Fruit fly (Drosophila melanogaster) whole organism, embryonic: ENCODE results near the gene CG12075.
A peak's percentile ranks its signal among the peaks of the same experiment; 100 is the strongest.

Experiments used
- Aef1 ChIP-seq: fragments of 200-800 bp; sonication (Bioruptor generic); IDR thresholded peaks from 3 replicates; pipeline ENCODE4 v1.3.6; 2022; ENCODE audit warnings: missing biosample characterization, missing genetic modification characterization
- Awh ChIP-seq: fragments of 200-800 bp; sonication (Bioruptor generic); IDR thresholded peaks from 2 replicates; pipeline ENCODE4, ENCODE4 v1.3.6; 2022; ENCODE audit warnings: missing biosample characterization, missing genetic modification characterization
- Bteb2 ChIP-seq: fragments of 200-800 bp; sonication (Bioruptor generic); optimal IDR thresholded peaks from 2 replicates; lab custom pipeline; 2016; ENCODE audit warnings: missing biosample characterization, missing genetic modification characterization
- CG11504 ChIP-seq: fragments of 200-800 bp; sonication (Bioruptor generic); optimal IDR thresholded peaks from 3 replicates; lab custom pipeline; 2019; ENCODE audit warnings: missing biosample characterization, mild to moderate bottlenecking, missing genetic modification characterization, moderate library complexity
- CG12391 ChIP-seq: fragments of 200-800 bp; sonication (Bioruptor generic); optimal IDR thresholded peaks from 3 replicates; lab custom pipeline; 2018; ENCODE audit warnings: missing biosample characterization, mild to moderate bottlenecking, missing genetic modification characterization, moderate library complexity
- CG12744 ChIP-seq: fragments of 200-800 bp; sonication (Bioruptor generic); optimal IDR thresholded peaks from 2 replicates; lab custom pipeline; 2016; ENCODE audit warnings: missing biosample characterization, missing genetic modification characterization
- CG13624 ChIP-seq: fragments of 200-800 bp; sonication (Bioruptor generic); optimal IDR thresholded peaks from 2 replicates; lab custom pipeline; 2016; ENCODE audit warnings: missing biosample characterization, missing genetic modification characterization
- CG14860 ChIP-seq: fragments of 200-800 bp; sonication (Bioruptor generic); IDR thresholded peaks from 3 replicates; pipeline ENCODE4 v1.3.6; 2022; ENCODE audit warnings: missing biosample characterization, missing genetic modification characterization; ENCODE audit not compliant: partially characterized antibody
- CG15479 ChIP-seq: fragments of 200-800 bp; sonication (Bioruptor generic); optimal IDR thresholded peaks from 3 replicates; lab custom pipeline; 2019; ENCODE audit warnings: missing biosample characterization, mild to moderate bottlenecking, missing genetic modification characterization, moderate library complexity
- CG17328 ChIP-seq: fragments of 200-800 bp; sonication (Bioruptor generic); IDR thresholded peaks from 2 replicates; pipeline ENCODE4 v1.3.6; 2022; ENCODE audit warnings: missing biosample characterization, missing genetic modification characterization
- CG18599 ChIP-seq: fragments of 200-800 bp; sonication (Bioruptor generic); optimal IDR thresholded peaks from 3 replicates; lab custom pipeline; 2017; ENCODE audit warnings: missing biosample characterization, missing genetic modification characterization, mild to moderate bottlenecking, moderate library complexity, missing genetic modification reagents
- CG2116 ChIP-seq: fragments of 200-800 bp; sonication (Bioruptor generic); optimal IDR thresholded peaks from 3 replicates; lab custom pipeline; 2018; ENCODE audit warnings: missing biosample characterization, mild to moderate bottlenecking, missing genetic modification characterization
- CG2120 ChIP-seq: fragments of 200-800 bp; sonication (Bioruptor generic); optimal IDR thresholded peaks from 3 replicates; lab custom pipeline; 2016; ENCODE audit warnings: missing biosample characterization, missing genetic modification characterization
- CG2678 ChIP-seq: fragments of 200-800 bp; sonication (Bioruptor generic); optimal IDR thresholded peaks from 3 replicates; lab custom pipeline; 2019; ENCODE audit warnings: missing biosample characterization, mild to moderate bottlenecking, missing genetic modification characterization, moderate library complexity
- CG31388 ChIP-seq: fragments of 200-800 bp; sonication (Bioruptor generic); optimal IDR thresholded peaks from 2 replicates; lab custom pipeline; 2016; ENCODE audit warnings: missing biosample characterization, missing genetic modification characterization
- CG31441 ChIP-seq: fragments of 200-800 bp; sonication (Bioruptor generic); IDR thresholded peaks from 2 replicates; pipeline ENCODE4 v1.3.6; 2022; ENCODE audit warnings: missing biosample characterization, missing genetic modification characterization
- CG3995 ChIP-seq: fragments of 200-800 bp; sonication (Bioruptor generic); optimal IDR thresholded peaks from 3 replicates; lab custom pipeline; 2016; ENCODE audit warnings: missing biosample characterization, missing genetic modification characterization
- CG43689 ChIP-seq: fragments of 200-800 bp; sonication (Bioruptor generic); IDR thresholded peaks from 2 replicates; pipeline ENCODE4 v1.3.6; 2022; ENCODE audit warnings: missing biosample characterization, missing genetic modification characterization
- CG6791 ChIP-seq: fragments of 200-800 bp; sonication (Bioruptor generic); IDR thresholded peaks from 3 replicates; pipeline ENCODE4 v1.3.6; 2022; ENCODE audit warnings: missing biosample characterization, missing genetic modification characterization; ENCODE audit not compliant: partially characterized antibody
- CG7556 ChIP-seq: fragments of 200-800 bp; sonication (Bioruptor generic); optimal IDR thresholded peaks from 2 replicates; lab custom pipeline; 2017; ENCODE audit warnings: missing biosample characterization, mild to moderate bottlenecking, missing genetic modification characterization
- CG7928 ChIP-seq: fragments of 200-800 bp; sonication (Bioruptor generic); optimal IDR thresholded peaks from 2 replicates; lab custom pipeline; 2017; ENCODE audit warnings: missing biosample characterization, mild to moderate bottlenecking, missing genetic modification characterization
- Dbx ChIP-seq: fragments of 200-800 bp; sonication (Bioruptor generic); IDR thresholded peaks from 3 replicates; pipeline ENCODE4 v1.3.6; 2022; ENCODE audit warnings: missing biosample characterization, missing genetic modification characterization
- E2f1 ChIP-seq: fragments of 200-800 bp; sonication (Bioruptor generic); IDR thresholded peaks from 2 replicates; pipeline ENCODE4 v1.3.6; 2022; ENCODE audit warnings: missing biosample characterization, missing genetic modification characterization
- Fer2 ChIP-seq: fragments of 200-800 bp; sonication (Bioruptor generic); optimal IDR thresholded peaks from 2 replicates; lab custom pipeline; 2018; ENCODE audit warnings: missing biosample characterization, mild to moderate bottlenecking, missing genetic modification characterization, moderate library complexity
- Gsc ChIP-seq: fragments of 200-800 bp; sonication (Bioruptor generic); IDR thresholded peaks from 2 replicates; pipeline ENCODE4 v1.3.6; 2022; ENCODE audit warnings: missing biosample characterization, missing genetic modification characterization
- Hand ChIP-seq: fragments of 200-800 bp; sonication (Bioruptor generic); optimal IDR thresholded peaks from 2 replicates; lab custom pipeline; 2017; ENCODE audit warnings: mild to moderate bottlenecking, missing biosample characterization, missing genetic modification reagents, missing genetic modification characterization
- Side ChIP-seq: fragments of 200-800 bp; sonication (Bioruptor generic); optimal IDR thresholded peaks from 2 replicates; lab custom pipeline; 2016; ENCODE audit warnings: missing biosample characterization, missing genetic modification characterization
- Usf ChIP-seq: fragments of 200-800 bp; sonication (Bioruptor generic); optimal IDR thresholded peaks from 2 replicates; lab custom pipeline; 2017; ENCODE audit warnings: missing genotype, missing biosample characterization, missing genetic modification characterization
- ab ChIP-seq: fragments of 200-800 bp; sonication (Bioruptor generic); optimal IDR thresholded peaks from 2 replicates; lab custom pipeline; 2016; ENCODE audit warnings: missing biosample characterization, missing genetic modification characterization
- ara ChIP-seq: fragments of 200-800 bp; sonication (Bioruptor generic); IDR thresholded peaks from 2 replicates; pipeline ENCODE4 v1.3.6; 2022; ENCODE audit warnings: missing biosample characterization, missing genetic modification characterization
- dimm ChIP-seq: fragments of 200-800 bp; sonication (Bioruptor generic); IDR thresholded peaks from 2 replicates; pipeline ENCODE4 v1.3.6; 2022; ENCODE audit warnings: missing biosample characterization, missing genetic modification characterization
- dysf ChIP-seq: fragments of 200-800 bp; sonication (Bioruptor generic); IDR thresholded peaks from 3 replicates; pipeline ENCODE4 v1.3.6; 2022; ENCODE audit warnings: missing biosample characterization, missing genetic modification characterization
- emc ChIP-seq: fragments of 200-800 bp; sonication (Bioruptor generic); optimal IDR thresholded peaks from 2 replicates; lab custom pipeline; 2016; ENCODE audit warnings: missing biosample characterization, missing genetic modification characterization
- esg ChIP-seq: fragments of 200-800 bp; sonication (Bioruptor generic); conservative IDR thresholded peaks from 2 replicates; pipeline ENCODE4 v1.3.6; 2022; ENCODE audit warnings: missing biosample characterization, missing genetic modification characterization
- ewg ChIP-seq: fragments of 200-800 bp; sonication (Bioruptor generic); optimal IDR thresholded peaks from 3 replicates; lab custom pipeline; 2017; ENCODE audit warnings: mild to moderate bottlenecking, missing biosample characterization, missing genetic modification reagents, missing genetic modification characterization
- ftz-f1 ChIP-seq: fragments of 200-800 bp; sonication (Bioruptor generic); optimal IDR thresholded peaks from 2 replicates; lab custom pipeline; 2016; ENCODE audit warnings: missing biosample characterization, missing genetic modification characterization
- gcm2 ChIP-seq: fragments of 200-800 bp; sonication (Bioruptor generic); optimal IDR thresholded peaks from 2 replicates; lab custom pipeline; 2016; ENCODE audit warnings: missing biosample characterization, missing genetic modification characterization
- grn ChIP-seq: fragments of 200-800 bp; sonication (Bioruptor generic); optimal IDR thresholded peaks from 3 replicates; lab custom pipeline; 2017; ENCODE audit warnings: missing biosample characterization, missing genetic modification characterization
- gro ChIP-seq: fragments of 200-800 bp; sonication (Bioruptor generic); optimal IDR thresholded peaks from 2 replicates; lab custom pipeline; 2016; ENCODE audit warnings: missing biosample characterization, missing genetic modification characterization
- kah ChIP-seq: fragments of 200-800 bp; sonication (Bioruptor generic); optimal IDR thresholded peaks from 2 replicates; lab custom pipeline; 2018; ENCODE audit warnings: missing biosample characterization, mild to moderate bottlenecking, missing genetic modification characterization
- lab ChIP-seq: fragments of 200-800 bp; sonication (Bioruptor generic); optimal IDR thresholded peaks from 3 replicates; lab custom pipeline; 2017; ENCODE audit warnings: missing biosample characterization, missing genetic modification characterization, mild to moderate bottlenecking, moderate library complexity, missing genetic modification reagents
- nmo ChIP-seq: fragments of 200-800 bp; sonication (Bioruptor generic); optimal IDR thresholded peaks from 2 replicates; lab custom pipeline; 2018; ENCODE audit warnings: missing biosample characterization, mild to moderate bottlenecking, missing genetic modification characterization, moderate library complexity
- odd ChIP-seq: fragments of 200-800 bp; sonication (Bioruptor generic); optimal IDR thresholded peaks from 2 replicates; lab custom pipeline; 2017; ENCODE audit warnings: missing biosample characterization, mild to moderate bottlenecking, missing genetic modification characterization
- org-1 ChIP-seq: fragments of 200-800 bp; sonication (Bioruptor generic); optimal IDR thresholded peaks from 2 replicates; lab custom pipeline; 2017; ENCODE audit warnings: missing biosample characterization, missing genetic modification characterization
- phol ChIP-seq: fragments of 200-800 bp; sonication (Bioruptor generic); optimal IDR thresholded peaks from 3 replicates; lab custom pipeline; 2018; ENCODE audit warnings: missing biosample characterization, mild to moderate bottlenecking, missing genetic modification characterization, moderate library complexity
- sens-2 ChIP-seq: fragments of 200-800 bp; sonication (Bioruptor generic); IDR thresholded peaks from 2 replicates; pipeline ENCODE4 v1.3.6; 2022; ENCODE audit warnings: missing biosample characterization, missing genetic modification characterization
- sisA ChIP-seq: fragments of 200-800 bp; sonication (Bioruptor generic); IDR thresholded peaks from 2 replicates; pipeline ENCODE4 v1.3.6; 2022; ENCODE audit warnings: missing biosample characterization, missing genetic modification characterization
- sob ChIP-seq: fragments of 200-800 bp; sonication (Bioruptor generic); IDR thresholded peaks from 2 replicates; pipeline ENCODE4 v1.3.6; 2022; ENCODE audit warnings: missing biosample characterization, missing genetic modification characterization
- tin ChIP-seq: fragments of 200-800 bp; sonication (Bioruptor generic); optimal IDR thresholded peaks from 3 replicates; lab custom pipeline; 2016; ENCODE audit warnings: missing biosample characterization, missing genetic modification characterization
- tio ChIP-seq: fragments of 200-800 bp; sonication (Bioruptor generic); optimal IDR thresholded peaks from 2 replicates; lab custom pipeline; 2017; ENCODE audit warnings: missing biosample characterization, missing genetic modification characterization, inconsistent platforms
- unpg ChIP-seq: fragments of 200-800 bp; sonication (Bioruptor generic); optimal IDR thresholded peaks from 3 replicates; lab custom pipeline; 2018; ENCODE audit warnings: missing biosample characterization, mild to moderate bottlenecking, missing genetic modification characterization, moderate library complexity

The CG12075 gene

DNA sequence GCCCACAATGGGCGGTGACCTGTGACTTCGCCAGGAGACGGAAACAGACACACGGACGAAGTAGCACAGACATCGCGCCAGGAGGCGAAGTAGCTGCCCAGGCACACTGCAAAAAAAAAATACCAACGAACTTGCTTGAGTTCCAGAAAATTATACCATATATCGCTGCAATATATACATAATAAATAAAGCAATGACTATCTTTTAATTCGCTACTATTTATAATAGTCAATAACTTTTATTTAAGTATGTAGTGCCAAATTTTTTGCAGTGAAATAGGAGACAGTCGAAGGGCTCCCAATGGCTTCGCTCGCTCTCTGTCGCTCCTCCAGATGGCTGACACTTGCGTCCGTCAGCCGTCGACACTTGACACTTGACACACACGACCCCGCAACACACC is 8.0 kb upstream of the CG12075 start (continued):
- TF ChIP-seq CG7928 (GFP tag; lab: Kevin White, UChicago) (no peak), phol (peak; percentile 17), CG18599 (GFP tag; lab: Kevin White, UChicago) (peak; percentile 68), Awh (GFP tag; lab: Robert Waterston, UW) (no peak), CG17328 (GFP tag; lab: Robert Waterston, UW) (peak; percentile 45; the same call in 1 of the 2 replicates), ab (GFP tag; lab: Kevin White, UChicago) (no peak), CG2678 (tag; lab: Kevin White, UChicago) (peak; percentile 43), tio (GFP tag; lab: Kevin White, UChicago) (no peak), esg (GFP tag; lab: Robert Waterston, UW) (0 out of 2 replicates have a peak, but pooled peaks have one; percentile 19), Side (GFP tag; lab: Kevin White, UChicago) (no peak), emc (no peak), ara (GFP tag; lab: Robert Waterston, UW) (peak; percentile 61; the same call in 1 of the 2 replicates), CG12744 (GFP tag; lab: Kevin White, UChicago) (no peak), sisA (GFP tag; lab: Robert Waterston, UW) (peak; percentile 24; the same call in 1 of the 2 replicates), CG31388 (GFP tag; lab: Kevin White, UChicago) (no peak), CG43689 (GFP tag; lab: Robert Waterston, UW) (no peak), kah (GFP tag; lab: Kevin White, UChicago) (no peak), CG2120 (GFP tag; lab: Kevin White, UChicago) (peak; percentile 30), sob (GFP tag; lab: Robert Waterston, UW) (0 out of 2 replicates have a peak, but pooled peaks have one; percentile 31), Usf (GFP tag; lab: Kevin White, UChicago) (no peak), E2f1 (GFP tag; lab: Robert Waterston, UW) (0 out of 2 replicates have a peak, but pooled peaks have one; percentile 15), CG12391 (tag; lab: Kevin White, UChicago) (peak; percentile 22), Fer2 (tag; lab: Kevin White, UChicago) (no peak), CG15479 (no peak), CG13624 (GFP tag; lab: Kevin White, UChicago) (no peak), nmo (peak; percentile 14), CG11504 (tag; lab: Kevin White, UChicago) (peak; percentile 32), dysf (GFP tag; lab: Robert Waterston, UW) (peak; percentile 49; the same call in 1 of the 3 replicates), sens-2 (GFP tag; lab: Robert Waterston, UW) (peak; percentile 48; the same call in 1 of the 2 replicates), lab (peak; percentile 59), CG2116 (GFP tag; lab: Kevin White, UChicago) (no peak), grn (no peak), CG7556 (peak; percentile 45), CG3995 (GFP tag; lab: Kevin White, UChicago) (no peak), CG6791 (GFP tag; lab: Robert Waterston, UW) (no peak), gro (GFP tag; lab: Kevin White, UChicago) (no peak), org-1 (peak; percentile 10), Hand (GFP tag; lab: Kevin White, UChicago) (peak; percentile 8), CG14860 (GFP tag; lab: Robert Waterston, UW) (no peak), Gsc (GFP tag; lab: Robert Waterston, UW) (no peak), dimm (GFP tag; lab: Robert Waterston, UW) (no peak), Aef1 (GFP tag; lab: Robert Waterston, UW) (no peak), CG31441 (GFP tag; lab: Robert Waterston, UW) (0 out of 2 replicates have a peak, but pooled peaks have one; percentile 11), tin (GFP tag; lab: Kevin White, UChicago) (peak; percentile 14), gcm2 (GFP tag; lab: Kevin White, UChicago) (no peak), unpg (peak; percentile 11), ewg (GFP tag; lab: Kevin White, UChicago) (no peak), ftz-f1 (GFP tag; lab: Kevin White, UChicago) (no peak), Bteb2 (GFP tag; lab: Kevin White, UChicago) (no peak), Dbx (GFP tag; lab: Robert Waterston, UW) (peak; percentile 41; the same call in 1 of the 3 replicates), odd (GFP tag; lab: Kevin White, UChicago) (no peak)
